Fruit fly (Drosophila melanogaster) whole organism, embryonic: Measurements from ENCODE around the gene Ugt37B1.

Source experiments
- Atf-2 ChIP-seq: fragments of 200-800 bp; sonication (Bioruptor generic); optimal IDR thresholded peaks from 2 replicates; lab custom pipeline; 2016; ENCODE audit warnings: missing biosample characterization, missing genetic modification characterization
- BEAF-32 ChIP-seq: fragments of 200-800 bp; sonication (Bioruptor generic); optimal IDR thresholded peaks from 3 replicates; lab custom pipeline; 2017; ENCODE audit warnings: missing biosample characterization, missing genetic modification characterization, mild to moderate bottlenecking, moderate library complexity, missing genetic modification reagents
- CG10979 ChIP-seq: fragments of 200-800 bp; sonication (Bioruptor generic); optimal IDR thresholded peaks from 2 replicates; lab custom pipeline; 2018; ENCODE audit warnings: missing biosample characterization, mild to moderate bottlenecking, missing genetic modification characterization, moderate library complexity
- CG11696 ChIP-seq: fragments of 200-800 bp; sonication (Bioruptor generic); IDR thresholded peaks from 2 replicates; pipeline ENCODE4 v1.3.6; 2022; ENCODE audit warnings: missing biosample characterization, missing genetic modification characterization
- CG12071 ChIP-seq: fragments of 200-800 bp; sonication (Bioruptor generic); optimal IDR thresholded peaks from 3 replicates; lab custom pipeline; 2018; ENCODE audit warnings: missing biosample characterization, mild to moderate bottlenecking, missing genetic modification characterization
- CG1233 ChIP-seq: fragments of 200-800 bp; sonication (Bioruptor generic); optimal IDR thresholded peaks from 4 replicates; lab custom pipeline; 2018; ENCODE audit warnings: missing biosample characterization, mild to moderate bottlenecking, missing genetic modification characterization
- CG13624 ChIP-seq: fragments of 200-800 bp; sonication (Bioruptor generic); optimal IDR thresholded peaks from 2 replicates; lab custom pipeline; 2016; ENCODE audit warnings: missing biosample characterization, missing genetic modification characterization
- CG13775 ChIP-seq: fragments of 200-800 bp; sonication (Bioruptor generic); optimal IDR thresholded peaks from 3 replicates; lab custom pipeline; 2017; ENCODE audit warnings: missing biosample characterization, mild to moderate bottlenecking, missing genetic modification characterization
- CG1603 ChIP-seq: fragments of 200-800 bp; sonication (Bioruptor generic); optimal IDR thresholded peaks from 2 replicates; lab custom pipeline; 2019; ENCODE audit warnings: missing biosample characterization, mild to moderate bottlenecking, missing genetic modification characterization, moderate library complexity
- CG30431 ChIP-seq: fragments of 200-800 bp; sonication (Bioruptor generic); optimal IDR thresholded peaks from 2 replicates; lab custom pipeline; 2017; ENCODE audit warnings: missing biosample characterization, missing genetic modification characterization
- CG6654 ChIP-seq: fragments of 200-800 bp; sonication (Bioruptor generic); optimal IDR thresholded peaks from 2 replicates; lab custom pipeline; 2017; ENCODE audit warnings: missing biosample characterization, mild to moderate bottlenecking, missing genetic modification characterization
- CG6683 ChIP-seq: fragments of 200-800 bp; sonication (Bioruptor generic); optimal IDR thresholded peaks from 2 replicates; lab custom pipeline; 2017; ENCODE audit warnings: missing biosample characterization, mild to moderate bottlenecking, missing genetic modification characterization, missing genetic modification reagents
- CG7556 ChIP-seq: fragments of 200-800 bp; sonication (Bioruptor generic); optimal IDR thresholded peaks from 2 replicates; lab custom pipeline; 2017; ENCODE audit warnings: missing biosample characterization, mild to moderate bottlenecking, missing genetic modification characterization
- CG7839 ChIP-seq: fragments of 200-800 bp; sonication (Bioruptor generic); optimal IDR thresholded peaks from 3 replicates; lab custom pipeline; 2018; ENCODE audit warnings: missing biosample characterization, mild to moderate bottlenecking, missing genetic modification characterization, moderate library complexity
- CG9215 ChIP-seq: fragments of 200-800 bp; sonication (Bioruptor generic); IDR thresholded peaks from 2 replicates; pipeline ENCODE4 v1.3.6; 2022; ENCODE audit warnings: missing biosample characterization, missing genetic modification characterization
- Dip2 ChIP-seq: fragments of 200-800 bp; sonication (Bioruptor generic); IDR thresholded peaks from 2 replicates; pipeline ENCODE4 v1.3.6; 2022; ENCODE audit warnings: missing biosample characterization, missing genetic modification characterization
- E2f1 ChIP-seq: fragments of 200-800 bp; sonication (Bioruptor generic); IDR thresholded peaks from 2 replicates; pipeline ENCODE4 v1.3.6; 2022; ENCODE audit warnings: missing biosample characterization, missing genetic modification characterization
- Ets65A ChIP-seq: fragments of 200-800 bp; sonication (Bioruptor generic); peaks from one replicate; lab custom pipeline; 2016; ENCODE audit warnings: missing biosample characterization, missing genetic modification characterization
- HHEX ChIP-seq: fragments of 200-800 bp; sonication (Bioruptor generic); optimal IDR thresholded peaks from 3 replicates; lab custom pipeline; 2017; ENCODE audit warnings: missing biosample characterization, mild to moderate bottlenecking, missing genetic modification characterization, missing genetic modification reagents
- HLH4C ChIP-seq: fragments of 200-800 bp; sonication (Bioruptor generic); IDR thresholded peaks from 3 replicates; pipeline ENCODE4 v1.3.6; 2022; ENCODE audit warnings: missing biosample characterization, missing genetic modification characterization; ENCODE audit not compliant: partially characterized antibody
- HmgD ChIP-seq: fragments of 200-800 bp; sonication (Bioruptor generic); optimal IDR thresholded peaks from 3 replicates; lab custom pipeline; 2016; ENCODE audit warnings: missing biosample characterization, missing genetic modification characterization
- Hr3 ChIP-seq: fragments of 200-800 bp; sonication (Bioruptor generic); optimal IDR thresholded peaks from 3 replicates; lab custom pipeline; 2016; ENCODE audit warnings: missing biosample characterization, missing genetic modification characterization
- Hr78 ChIP-seq, 2 experiments: fragments of 200-800 bp in 1 of 2; fragments of >200 bp in 1 of 2; sonication (Bioruptor generic) in 1 of 2; optimal IDR thresholded peaks; 2 replicates each; lab custom pipeline; 2017 to 2019; ENCODE audit warnings: missing biosample characterization in 2 of 2, missing genetic modification characterization in 2 of 2, mild to moderate bottlenecking in 1 of 2, moderate library complexity in 1 of 2
- Hsf ChIP-seq: fragments of 200-800 bp; sonication (Bioruptor generic); optimal IDR thresholded peaks from 3 replicates; lab custom pipeline; 2016; ENCODE audit warnings: missing biosample characterization, missing genetic modification characterization
- MTF-1 ChIP-seq: fragments of 200-800 bp; sonication (Bioruptor generic); optimal IDR thresholded peaks from 2 replicates; lab custom pipeline; 2018; ENCODE audit warnings: missing biosample characterization, mild to moderate bottlenecking, missing genetic modification characterization, borderline replicate concordance
- Med ChIP-seq: fragments of 200-800 bp; sonication (Bioruptor generic); peaks from one replicate; lab custom pipeline; 2016; ENCODE audit warnings: missing biosample characterization, missing genetic modification characterization, mild to moderate bottlenecking, inconsistent platforms, moderate library complexity
- Meics ChIP-seq: fragments of 200-800 bp; sonication (Bioruptor generic); optimal IDR thresholded peaks from 2 replicates; lab custom pipeline; 2017; ENCODE audit warnings: missing biosample characterization, mild to moderate bottlenecking, missing genetic modification characterization
- Nf-YC ChIP-seq: fragments of 200-800 bp; optimal IDR thresholded peaks from 3 replicates; lab custom pipeline; 2019; ENCODE audit warnings: missing biosample characterization, mild to moderate bottlenecking, missing genetic modification characterization, moderate library complexity
- Optix ChIP-seq: fragments of 200-800 bp; sonication (Bioruptor generic); IDR thresholded peaks from 3 replicates; pipeline ENCODE4 v1.3.6; 2022; ENCODE audit warnings: missing biosample characterization, missing genetic modification characterization
- Rx ChIP-seq: fragments of 200-800 bp; sonication (Bioruptor generic); IDR thresholded peaks from 2 replicates; pipeline ENCODE4 v1.3.6; 2022; ENCODE audit warnings: missing biosample characterization, missing genetic modification characterization
- Sox102F ChIP-seq: fragments of 200-800 bp; sonication (Bioruptor generic); optimal IDR thresholded peaks from 2 replicates; lab custom pipeline; 2018; ENCODE audit warnings: missing biosample characterization, mild to moderate bottlenecking, missing genetic modification characterization, moderate library complexity
- ash1 ChIP-seq: fragments of 200-800 bp; sonication (Bioruptor generic); optimal IDR thresholded peaks from 2 replicates; lab custom pipeline; 2018; ENCODE audit warnings: missing biosample characterization, mild to moderate bottlenecking, missing genetic modification characterization
- bigmax ChIP-seq: fragments of 200-800 bp; sonication (Bioruptor generic); optimal IDR thresholded peaks from 2 replicates; lab custom pipeline; 2018; ENCODE audit warnings: missing biosample characterization, mild to moderate bottlenecking, missing genetic modification characterization
- emc ChIP-seq: fragments of 200-800 bp; sonication (Bioruptor generic); optimal IDR thresholded peaks from 2 replicates; lab custom pipeline; 2016; ENCODE audit warnings: missing biosample characterization, missing genetic modification characterization
- ems ChIP-seq: fragments of 200-800 bp; sonication (Bioruptor generic); optimal IDR thresholded peaks from 3 replicates; lab custom pipeline; 2016; ENCODE audit warnings: missing biosample characterization, missing genetic modification characterization
- gem ChIP-seq: fragments of 200-800 bp; sonication (Bioruptor generic); optimal IDR thresholded peaks from 2 replicates; lab custom pipeline; 2019; ENCODE audit warnings: missing biosample characterization, mild to moderate bottlenecking, missing genetic modification characterization, moderate library complexity
- gfzf ChIP-seq: fragments of 200-800 bp; sonication (Bioruptor generic); optimal IDR thresholded peaks from 2 replicates; lab custom pipeline; 2016; ENCODE audit warnings: missing biosample characterization, mild to moderate bottlenecking, missing genetic modification characterization, moderate library complexity
- gro ChIP-seq: fragments of 200-800 bp; sonication (Bioruptor generic); optimal IDR thresholded peaks from 2 replicates; lab custom pipeline; 2016; ENCODE audit warnings: missing biosample characterization, missing genetic modification characterization
- gsb ChIP-seq: fragments of 200-800 bp; sonication (Bioruptor generic); IDR thresholded peaks from 2 replicates; pipeline ENCODE4 v1.3.6; 2022; ENCODE audit warnings: missing biosample characterization, missing genetic modification characterization
- odd ChIP-seq: fragments of 200-800 bp; sonication (Bioruptor generic); optimal IDR thresholded peaks from 2 replicates; lab custom pipeline; 2017; ENCODE audit warnings: missing biosample characterization, mild to moderate bottlenecking, missing genetic modification characterization
- pho ChIP-seq: fragments of 200-800 bp; sonication (Bioruptor generic); optimal IDR thresholded peaks from 2 replicates; lab custom pipeline; 2016; ENCODE audit warnings: missing biosample characterization, missing genetic modification characterization
- prd ChIP-seq, 3 experiments: fragments of >200 bp in 2 of 3; fragments of 200-800 bp in 1 of 3; sonication (Bioruptor generic) in 1 of 3; optimal IDR thresholded peaks in 2 of 3; IDR thresholded peaks in 1 of 3; 2 replicates in 2 of 3; 3 replicates in 1 of 3; pipeline versions ENCODE4 v1.3.6 to Lab custom; 2017 to 2022; ENCODE audit warnings: missing biosample characterization in 1 of 3, missing genetic modification characterization in 1 of 3
- rib ChIP-seq: fragments of 200-800 bp; sonication (Bioruptor generic); IDR thresholded peaks from 2 replicates; pipeline ENCODE4 v1.3.6; 2022; ENCODE audit warnings: missing biosample characterization, missing genetic modification characterization
- ro ChIP-seq: fragments of 200-800 bp; sonication (Bioruptor generic); IDR thresholded peaks from 2 replicates; pipeline ENCODE4 v1.3.6; 2022; ENCODE audit warnings: missing biosample characterization, missing genetic modification characterization
- sd ChIP-seq: fragments of 200-800 bp; sonication (Bioruptor generic); optimal IDR thresholded peaks from 3 replicates; lab custom pipeline; 2018; ENCODE audit warnings: missing biosample characterization, mild to moderate bottlenecking, missing genetic modification characterization, moderate library complexity
- sens ChIP-seq: fragments of 200-800 bp; sonication (Bioruptor generic); peaks from one replicate; lab custom pipeline; 2016; ENCODE audit warnings: missing biosample characterization, missing genetic modification characterization
- slbo ChIP-seq: fragments of 200-800 bp; sonication (Bioruptor generic); IDR thresholded peaks from 2 replicates; pipeline ENCODE4 v1.3.6; 2022; ENCODE audit warnings: missing biosample characterization, missing genetic modification characterization
- vvl ChIP-seq: fragments of 200-800 bp; sonication (Bioruptor generic); IDR thresholded peaks from 2 replicates; pipeline ENCODE4 v1.3.6; 2022; ENCODE audit warnings: missing biosample characterization, missing genetic modification characterization
- zen ChIP-seq: fragments of 200-800 bp; sonication (Bioruptor generic); optimal IDR thresholded peaks from 3 replicates; lab custom pipeline; 2018; ENCODE audit warnings: missing biosample characterization, mild to moderate bottlenecking, missing genetic modification characterization, moderate library complexity

Gene Ugt37B1

dm6 chr2L:6198822-6199221 is 26.0 kb upstream of the Ugt37B1 start (continued):
- TF ChIP-seq CG30431 (GFP tag; lab: Kevin White, UChicago) (no peak), vvl (GFP tag; lab: Robert Waterston, UW) (peak; percentile 55; the same call in 1 of the 2 replicates), Hr78 (GFP tag; optimal IDR thresholded peaks at IDR 0.05; lab: Kevin White, UChicago) (peak in 1 of 2 experiments; percentile 91), gsb (GFP tag; lab: Robert Waterston, UW) (no peak), ro (GFP tag; lab: Robert Waterston, UW) (no peak), Meics (no peak), odd (GFP tag; lab: Kevin White, UChicago) (no peak), Rx (GFP tag; lab: Robert Waterston, UW) (no peak), ash1 (GFP tag; lab: Kevin White, UChicago) (no peak), HHEX (no peak), gem (tag; lab: Kevin White, UChicago) (no peak), BEAF-32 (GFP tag; lab: Kevin White, UChicago) (no peak), CG7556 (GFP tag; lab: Kevin White, UChicago) (no peak), gro (GFP tag; lab: Kevin White, UChicago) (no peak), ems (GFP tag; lab: Kevin White, UChicago) (no peak), Nf-YC (tag; lab: Kevin White, UChicago) (no peak), CG9215 (GFP tag; lab: Robert Waterston, UW) (no peak), CG11696 (GFP tag; lab: Robert Waterston, UW) (no peak), CG6683 (GFP tag; lab: Kevin White, UChicago) (no peak), HLH4C (GFP tag; lab: Robert Waterston, UW) (no peak), CG10979 (no peak), Optix (GFP tag; lab: Robert Waterston, UW) (no peak), slbo (GFP tag; lab: Robert Waterston, UW) (no peak), E2f1 (GFP tag; lab: Robert Waterston, UW) (no peak), bigmax (GFP tag; lab: Kevin White, UChicago) (no peak), CG1233 (GFP tag; lab: Kevin White, UChicago) (no peak), CG12071 (GFP tag; lab: Kevin White, UChicago) (no peak), Atf-2 (GFP tag; lab: Kevin White, UChicago) (no peak), Dip2 (GFP tag; lab: Robert Waterston, UW) (no peak), Hsf (GFP tag; lab: Kevin White, UChicago) (no peak)

- TF ChIP-seq rib (no peak), pho (no peak), ro (GFP tag; lab: Robert Waterston, UW) (0 out of 2 replicates have a peak, but pooled peaks have one; percentile 13), gfzf (GFP tag; lab: Kevin White, UChicago) (no peak), CG7839 (no peak)
These were observed 25.3 kb upstream of the Ugt37B1 start for dm6 chr2L:6199544-6199943.

dm6 chr2L:6201469-6201868 is 23.4 kb upstream of the Ugt37B1 start:
- TF ChIP-seq CG1603 (tag; lab: Kevin White, UChicago) (peak; percentile 23), CG10979 (peak; percentile 9), CG13775 (GFP tag; lab: Kevin White, UChicago) (no peak), Hr3 (GFP tag; lab: Kevin White, UChicago) (no peak), emc (GFP tag; lab: Kevin White, UChicago) (no peak), sd (tag; lab: Kevin White, UChicago) (no peak), CG13624 (GFP tag; lab: Kevin White, UChicago) (no peak), Ets65A (GFP tag; lab: Kevin White, UChicago) (peak; percentile 47), CG6654 (GFP tag; lab: Kevin White, UChicago) (no peak), MTF-1 (GFP tag; lab: Kevin White, UChicago) (no peak), sens (GFP tag; lab: Kevin White, UChicago) (peak; percentile 50), zen (tag; lab: Kevin White, UChicago) (no peak), prd (optimal IDR thresholded peaks at IDR 0.05; lab: Kevin White, UChicago) (no peak), prd (GFP tag; IDR thresholded peaks at IDR 0.05; lab: Robert Waterston, UW) (peak; percentile 26; the same call in 1 of the 3 replicates), HmgD (GFP tag; lab: Kevin White, UChicago) (no peak), Sox102F (GFP tag; lab: Kevin White, UChicago) (peak; percentile 29), Med (GFP tag; lab: Kevin White, UChicago) (peak; percentile 2)
